Worm (Caenorhabditis elegans) whole organism, midembryonic: ENCODE data around the gene btf-1.

Experiments used
- T22C8.4 ChIP-seq: fragments of 200-800 bp; sonication (Bioruptor generic); IDR thresholded peaks from 2 replicates; pipeline ENCODE4 v1.3.6; 2022; ENCODE audit warnings: missing genetic modification characterization, missing compliant biosample characterization
- flt-1 ChIP-seq: fragments of 200-800 bp; sonication (Bioruptor generic); IDR thresholded peaks from 2 replicates; pipeline ENCODE4 v1.3.6; 2022; ENCODE audit warnings: missing genetic modification characterization, missing compliant biosample characterization
- med-1 ChIP-seq: sonication (generic microtip); optimal IDR thresholded peaks from 2 replicates; lab custom pipeline; 2017; ENCODE audit warnings: missing genetic modification characterization, mild to moderate bottlenecking, missing compliant biosample characterization, antibody characterized with exemption, missing genetic modification reagents; ENCODE audit not compliant: insufficient read depth
- tab-1 ChIP-seq: fragments of 200-800 bp; sonication (Bioruptor generic); IDR thresholded peaks from 2 replicates; pipeline ENCODE4 v1.3.6; 2022; ENCODE audit warnings: missing genetic modification characterization, missing compliant biosample characterization
- ztf-23 ChIP-seq: fragments of 200-800 bp; sonication (Bioruptor generic); IDR thresholded peaks from 2 replicates; pipeline ENCODE4 v1.3.6; 2022; ENCODE audit warnings: missing genetic modification reagents, missing genetic modification characterization, missing compliant biosample characterization

ce11 chrII:13198845-13199244 is 1.1 kb upstream of the btf-1 start:
- TF ChIP-seq flt-1 (GFP tag; lab: Robert Waterston, UW), result no peak
- no peak for TF ChIP-seq med-1
- no peak for TF ChIP-seq T22C8.4
- no peak for TF ChIP-seq tab-1
- no peak for TF ChIP-seq ztf-23 (GFP tag; lab: Robert Waterston, UW)
